Worm (Caenorhabditis elegans) whole organism, L1 larva: Measurements from ENCODE around the gene T13C2.2.
A peak's percentile ranks its signal among the peaks of the same experiment; 100 is the strongest.

Source experiments
- alr-1 ChIP-seq: fragments of 200-800 bp; sonication (Bioruptor generic); optimal IDR thresholded peaks from 2 replicates; lab custom pipeline; 2018; ENCODE audit warnings: borderline replicate concordance, mild to moderate bottlenecking, missing genetic modification characterization, missing compliant biosample characterization
- aly-2 ChIP-seq: fragments of 150-350 bp; optimal IDR thresholded peaks from 2 replicates; lab custom pipeline; 2014; ENCODE audit warnings: missing biosample characterization, missing genetic modification characterization
- ama-1 ChIP-seq: fragments of 150-350 bp; optimal IDR thresholded peaks from 2 replicates; lab custom pipeline; 2014
- blmp-1 ChIP-seq: fragments of 150-350 bp; optimal IDR thresholded peaks from 2 replicates; lab custom pipeline; 2014; ENCODE audit warnings: missing biosample characterization, missing genetic modification characterization
- ceh-8 ChIP-seq: fragments of 200-800 bp; sonication (Bioruptor generic); optimal IDR thresholded peaks from 2 replicates; lab custom pipeline; 2018; ENCODE audit warnings: mild to moderate bottlenecking, missing genetic modification characterization, moderate library complexity, missing compliant biosample characterization
- ceh-82 ChIP-seq, 3 experiments: fragments of 150-350 bp in 1 of 3; sonication (generic microtip) in 2 of 3; optimal IDR thresholded peaks; 2 replicates each; lab custom pipeline; 2014 to 2017; ENCODE audit warnings: missing biosample characterization in 3 of 3, missing genetic modification characterization in 3 of 3
- dsc-1 ChIP-seq: sonication (generic microtip); optimal IDR thresholded peaks from 2 replicates; lab custom pipeline; 2016; ENCODE audit warnings: mild to moderate bottlenecking, missing genetic modification characterization, missing compliant biosample characterization
- efl-1 ChIP-seq, 4 experiments: fragments of 150-350 bp; optimal IDR thresholded peaks in 3 of 4; peaks in 1 of 4; 1 replicate in 1 of 4; 2 replicates in 3 of 4; lab custom pipeline; 2014; ENCODE audit warnings: missing biosample characterization in 2 of 4, missing genetic modification characterization in 2 of 4, missing genetic modification reagents in 2 of 4
- elt-2 ChIP-seq: sonication (generic microtip); optimal IDR thresholded peaks from 2 replicates; lab custom pipeline; 2016; ENCODE audit warnings: missing genetic modification characterization, mild to moderate bottlenecking, inconsistent platforms, missing compliant biosample characterization, missing genetic modification reagents
- elt-3 ChIP-seq, 6 experiments: fragments of 150-350 bp in 1 of 6; sonication (generic microtip); optimal IDR thresholded peaks; 2 replicates each; lab custom pipeline; 2017 to 2018; ENCODE audit warnings: missing biosample characterization in 6 of 6, missing genetic modification characterization in 6 of 6, inconsistent platforms in 1 of 6
- fkh-4 ChIP-seq: sonication (generic microtip); optimal IDR thresholded peaks from 2 replicates; lab custom pipeline; 2016; ENCODE audit warnings: missing compliant biosample characterization, missing genetic modification characterization, borderline replicate concordance
- fkh-8 ChIP-seq: sonication (generic microtip); optimal IDR thresholded peaks from 2 replicates; lab custom pipeline; 2016; ENCODE audit warnings: mild to moderate bottlenecking, missing genetic modification characterization, missing compliant biosample characterization
- hlh-17 ChIP-seq: fragments of 200-800 bp; sonication (Bioruptor generic); optimal IDR thresholded peaks from 2 replicates; lab custom pipeline; 2018; ENCODE audit warnings: missing genetic modification characterization, mild to moderate bottlenecking, missing compliant biosample characterization, moderate library complexity, borderline replicate concordance
- hpl-2 ChIP-seq: fragments of 150-350 bp; optimal IDR thresholded peaks from 2 replicates; lab custom pipeline; 2014; ENCODE audit warnings: missing biosample characterization, missing genetic modification reagents, missing genetic modification characterization
- lin-13 ChIP-seq: fragments of 150-350 bp; optimal IDR thresholded peaks from 2 replicates; lab custom pipeline; 2014; ENCODE audit warnings: missing biosample characterization, missing genetic modification reagents, missing genetic modification characterization
- lin-39 ChIP-seq: fragments of 150-350 bp; optimal IDR thresholded peaks from 2 replicates; lab custom pipeline; 2014; ENCODE audit warnings: missing biosample characterization, missing genetic modification reagents, missing genetic modification characterization
- lsy-2 ChIP-seq, 2 experiments: fragments of 150-350 bp; optimal IDR thresholded peaks; 2 replicates each; lab custom pipeline; 2014; ENCODE audit warnings: missing biosample characterization in 2 of 2, missing genetic modification characterization in 2 of 2
- mab-9 ChIP-seq: fragments of 200-800 bp; sonication (Bioruptor generic); IDR thresholded peaks from 2 replicates; pipeline ENCODE4 v1.3.6; 2022; ENCODE audit warnings: missing genetic modification reagents, missing genetic modification characterization, missing compliant biosample characterization
- nhr-11 ChIP-seq: fragments of 150-350 bp; optimal IDR thresholded peaks from 2 replicates; lab custom pipeline; 2014; ENCODE audit warnings: missing biosample characterization, missing genetic modification characterization
- nhr-20 ChIP-seq: sonication (generic microtip); optimal IDR thresholded peaks from 2 replicates; lab custom pipeline; 2016; ENCODE audit warnings: mild to moderate bottlenecking, missing genetic modification characterization, missing compliant biosample characterization
- nhr-71 ChIP-seq: sonication (generic microtip); optimal IDR thresholded peaks from 2 replicates; lab custom pipeline; 2016; ENCODE audit warnings: mild to moderate bottlenecking, missing genetic modification characterization, moderate library complexity, missing compliant biosample characterization
- nhr-90 ChIP-seq: sonication (generic microtip); optimal IDR thresholded peaks from 2 replicates; lab custom pipeline; 2016; ENCODE audit warnings: mild to moderate bottlenecking, missing genetic modification characterization, missing compliant biosample characterization; ENCODE audit not compliant: poor library complexity
- skn-1 ChIP-seq: fragments of 150-350 bp; optimal IDR thresholded peaks from 2 replicates; lab custom pipeline; 2014; ENCODE audit warnings: missing biosample characterization, missing genetic modification characterization
- snu-23 ChIP-seq: sonication (generic microtip); optimal IDR thresholded peaks from 2 replicates; lab custom pipeline; 2016; ENCODE audit warnings: missing genetic modification characterization, missing compliant biosample characterization
- sox-4 ChIP-seq: sonication (generic microtip); optimal IDR thresholded peaks from 2 replicates; lab custom pipeline; 2016; ENCODE audit warnings: missing genetic modification characterization, missing compliant biosample characterization
- sptf-1 ChIP-seq: fragments of 150-350 bp; optimal IDR thresholded peaks from 2 replicates; lab custom pipeline; 2014; ENCODE audit warnings: missing biosample characterization, missing genetic modification characterization
- tbx-2 ChIP-seq: sonication (generic microtip); optimal IDR thresholded peaks from 2 replicates; lab custom pipeline; 2016; ENCODE audit warnings: missing genetic modification characterization, missing compliant biosample characterization
- tlp-1 ChIP-seq: fragments of 150-350 bp; optimal IDR thresholded peaks from 2 replicates; lab custom pipeline; 2014; ENCODE audit warnings: missing biosample characterization, missing genetic modification characterization
- unc-62 ChIP-seq: fragments of 150-350 bp; optimal IDR thresholded peaks from 2 replicates; lab custom pipeline; 2014; ENCODE audit warnings: missing biosample characterization, missing genetic modification reagents, missing genetic modification characterization
- unc-98 ChIP-seq: fragments of 200-800 bp; sonication (Bioruptor generic); IDR thresholded peaks from 2 replicates; pipeline ENCODE4 v1.3.6; 2022; ENCODE audit warnings: missing genetic modification characterization, missing compliant biosample characterization
- xbp-1 ChIP-seq: sonication (generic microtip); optimal IDR thresholded peaks from 2 replicates; lab custom pipeline; 2016; ENCODE audit warnings: missing genetic modification characterization, missing compliant biosample characterization
- zip-4 ChIP-seq: fragments of 200-800 bp; sonication (Bioruptor generic); optimal IDR thresholded peaks from 2 replicates; lab custom pipeline; 2018; ENCODE audit warnings: mild to moderate bottlenecking, missing genetic modification characterization, moderate library complexity, missing compliant biosample characterization
- ztf-11 ChIP-seq, 2 experiments: sonication (generic microtip); optimal IDR thresholded peaks; 2 replicates each; lab custom pipeline; 2016 to 2017; ENCODE audit warnings: missing genetic modification characterization in 2 of 2, missing biosample characterization in 1 of 2, missing compliant biosample characterization in 1 of 2
- ztf-4 ChIP-seq: fragments of 150-350 bp; optimal IDR thresholded peaks from 2 replicates; lab custom pipeline; 2014; ENCODE audit warnings: missing biosample characterization, missing genetic modification characterization

Gene T13C2.2

DNA sequence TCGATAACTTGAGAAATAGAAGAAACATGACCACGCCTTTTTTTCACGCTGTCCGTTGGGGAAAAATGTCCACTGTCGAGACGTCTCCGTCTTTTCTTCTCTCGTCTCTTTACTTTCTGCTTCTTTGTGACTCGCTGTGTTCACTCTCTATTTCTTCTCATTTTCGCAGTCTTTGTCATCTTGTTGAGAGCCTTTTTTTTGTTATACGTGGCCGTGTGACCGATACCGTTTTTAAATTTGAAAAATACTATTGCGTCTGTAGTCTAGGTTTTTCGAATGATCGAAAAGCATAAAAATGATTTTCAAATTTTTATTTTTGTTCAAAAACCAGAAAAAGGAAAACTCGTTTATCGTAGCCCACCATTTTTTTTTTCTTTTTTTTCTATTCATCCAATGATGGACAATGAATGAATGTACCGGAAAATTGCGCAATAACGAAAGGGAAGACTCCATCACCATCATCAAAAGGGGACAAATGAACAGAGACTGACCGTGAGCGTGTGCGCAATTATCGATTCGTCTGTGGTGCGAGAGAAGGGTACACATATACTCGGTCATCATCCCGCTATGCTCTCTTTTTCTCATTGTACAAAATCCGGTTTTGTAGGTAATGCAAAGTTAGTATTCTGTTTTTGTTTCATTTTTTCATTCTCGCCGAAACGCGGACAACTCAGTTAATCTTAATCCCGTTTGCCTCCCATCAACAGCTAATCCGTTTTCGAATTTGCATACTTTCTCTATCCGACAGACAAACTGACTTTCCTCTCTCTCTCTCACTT is 52.4 kb downstream of the T13C2.2 start (continued):
- no peak for TF ChIP-seq fkh-8 (tag; lab: Kevin White, UChicago)
- no peak for TF ChIP-seq nhr-11 (tag; lab: Kevin White, UChicago)
- no peak for TF ChIP-seq tlp-1 (tag; lab: Kevin White, UChicago)
- TF ChIP-seq unc-62 (GFP tag; lab: Kevin White, UChicago) = no peak
- no peak for TF ChIP-seq unc-98 (GFP tag; lab: Robert Waterston, UW)
- no peak for TF ChIP-seq dsc-1 (tag; lab: Kevin White, UChicago)
- no peak for TF ChIP-seq hlh-17 (GFP tag; lab: Kevin White, UChicago)
- no peak for TF ChIP-seq sptf-1 (tag; lab: Kevin White, UChicago)
- no peak for TF ChIP-seq snu-23 (GFP tag; lab: Kevin White, UChicago)
- no peak for TF ChIP-seq fkh-4 (tag; lab: Kevin White, UChicago)
- no peak for TF ChIP-seq lin-13
- TF ChIP-seq ama-1 = no peak
- TF ChIP-seq skn-1 (tag; lab: Kevin White, UChicago) = peak; percentile 61

DNA sequence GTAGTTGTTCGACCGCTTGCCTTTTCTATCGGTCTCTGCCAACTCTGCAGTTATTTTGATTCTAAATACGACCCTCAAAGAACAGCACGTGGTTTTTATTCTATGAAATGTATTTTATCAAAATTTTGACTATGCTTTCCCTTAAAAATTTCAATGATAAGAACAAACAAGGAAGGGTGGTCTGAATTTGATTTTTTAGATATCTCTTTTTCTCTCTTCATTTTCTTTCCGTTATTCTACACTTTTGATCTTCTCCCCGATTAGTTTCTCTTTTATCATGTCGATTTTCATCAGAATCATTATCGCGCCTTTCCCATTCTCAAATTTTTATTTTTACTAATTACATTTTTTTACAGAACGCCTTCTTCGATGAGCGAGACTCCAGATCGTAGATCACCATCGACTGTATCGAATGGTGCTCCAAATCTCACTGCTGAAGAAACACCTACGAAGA is 53.0 kb downstream of the T13C2.2 start:
- TF ChIP-seq ceh-8 (GFP tag; lab: Kevin White, UChicago) (no peak), lsy-2 (tag; optimal IDR thresholded peaks at IDR 0.05; lab: Kevin White, UChicago) (peak in 1 of 2 experiments; percentile 1), efl-1 (optimal IDR thresholded peaks at IDR 0.05; lab: Kevin White, UChicago) (no peak), efl-1 (GFP tag; optimal IDR thresholded peaks at IDR 0.05 in 1 of 2; lab: Kevin White, UChicago) (peak in 1 of 2 experiments; percentile 87), elt-2 (tag; lab: Kevin White, UChicago) (peak; percentile 49), nhr-20 (tag; lab: Kevin White, UChicago) (peak; percentile 30), aly-2 (tag; lab: Kevin White, UChicago) (no peak), tbx-2 (peak; percentile 63), blmp-1 (tag; lab: Kevin White, UChicago) (peak; percentile 69), snu-23 (GFP tag; lab: Kevin White, UChicago) (peak; percentile 41), elt-3 (tag; optimal IDR thresholded peaks at IDR 0.05; lab: Kevin White, UChicago) (peak in 2 of 6 experiments; percentile 33 to 69), nhr-90 (tag; lab: Kevin White, UChicago) (peak; percentile 12), xbp-1 (tag; lab: Kevin White, UChicago) (no peak), nhr-71 (tag; lab: Kevin White, UChicago) (peak; percentile 32)

DNA sequence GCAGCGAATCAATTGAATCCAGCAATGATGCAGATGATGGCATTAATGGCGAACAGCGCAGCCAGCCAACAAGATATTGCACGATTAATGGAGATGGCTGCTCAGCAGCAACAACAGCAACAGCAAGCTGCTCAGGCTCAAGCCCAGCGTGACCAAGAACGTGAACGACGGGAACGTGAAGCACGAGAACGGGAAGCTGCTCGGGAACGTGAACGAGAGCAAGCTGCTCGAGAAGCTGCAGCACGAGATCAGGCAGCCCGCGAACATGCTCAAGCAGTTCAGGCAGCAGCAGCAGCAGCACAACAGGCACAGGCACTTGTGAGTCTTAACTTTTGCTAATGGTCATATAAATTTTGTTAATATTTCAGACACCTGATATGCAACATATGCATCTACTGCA is 54.7 kb downstream of the T13C2.2 start:
- no peak for TF ChIP-seq snu-23 (GFP tag; lab: Kevin White, UChicago)
- TF ChIP-seq alr-1 (tag; lab: Kevin White, UChicago) = no peak
- TF ChIP-seq ztf-4 (tag; lab: Kevin White, UChicago) = no peak
- TF ChIP-seq mab-9 (GFP tag; lab: Robert Waterston, UW) = no peak
- TF ChIP-seq sptf-1 (tag; lab: Kevin White, UChicago) = no peak
- no peak for TF ChIP-seq efl-1 (optimal IDR thresholded peaks at IDR 0.05; lab: Kevin White, UChicago)
- no peak for TF ChIP-seq efl-1 (GFP tag; optimal IDR thresholded peaks at IDR 0.05 in 1 of 2; lab: Kevin White, UChicago)
- TF ChIP-seq sox-4 (tag; lab: Kevin White, UChicago) = no peak
- TF ChIP-seq ceh-82 (tag; optimal IDR thresholded peaks at IDR 0.05; lab: Kevin White, UChicago) = no peak
- TF ChIP-seq zip-4 = no peak
- no peak for TF ChIP-seq ztf-11 (tag; optimal IDR thresholded peaks at IDR 0.05; lab: Kevin White, UChicago)
- no peak for TF ChIP-seq fkh-8 (tag; lab: Kevin White, UChicago)
- TF ChIP-seq hpl-2 (GFP tag; lab: Kevin White, UChicago) = no peak
- no peak for TF ChIP-seq lin-39
